Fruit fly (Drosophila melanogaster): ENCODE results near the gene CG14229.

dm6 chrX:19735270-19735669, 40.2 kb upstream of the CG14229 start, which contains the start of gene CG14234:
- TF ChIP-seq CG8478 (optimal IDR thresholded peaks at IDR 0.05) (no peak), CTCF (optimal IDR thresholded peaks at IDR 0.05) (no peak)

Measured in S2 (cell line).